Worm (Caenorhabditis elegans) whole organism, early embryonic: Measurements from ENCODE around the gene srh-218.

Experiments used
- B0310.2 ChIP-seq: sonication (generic microtip); optimal IDR thresholded peaks from 2 replicates; lab custom pipeline; 2016; ENCODE audit warnings: mild to moderate bottlenecking, missing genetic modification characterization, missing compliant biosample characterization
- F13C5.2 ChIP-seq: sonication (generic microtip); optimal IDR thresholded peaks from 2 replicates; lab custom pipeline; 2017; ENCODE audit warnings: mild to moderate bottlenecking, missing genetic modification characterization, inconsistent platforms, missing compliant biosample characterization
- aly-1 ChIP-seq: sonication (generic microtip); optimal IDR thresholded peaks from 2 replicates; lab custom pipeline; 2016; ENCODE audit warnings: missing genetic modification characterization, missing compliant biosample characterization
- ama-1 ChIP-seq: fragments of 150-350 bp; optimal IDR thresholded peaks from 2 replicates; lab custom pipeline; 2014
- ceh-13 ChIP-seq: fragments of 200-800 bp; sonication (Bioruptor generic); optimal IDR thresholded peaks from 2 replicates; lab custom pipeline; 2018; ENCODE audit warnings: mild to moderate bottlenecking, missing genetic modification characterization, missing compliant biosample characterization
- ceh-36 ChIP-seq: sonication (generic microtip); optimal IDR thresholded peaks from 2 replicates; lab custom pipeline; 2016; ENCODE audit warnings: missing genetic modification characterization, inconsistent platforms, missing compliant biosample characterization
- ets-7 ChIP-seq: sonication (generic microtip); optimal IDR thresholded peaks from 2 replicates; lab custom pipeline; 2016; ENCODE audit warnings: missing genotype, missing genetic modification characterization, missing compliant biosample characterization
- flt-1 ChIP-seq: fragments of 200-800 bp; sonication (Bioruptor generic); IDR thresholded peaks from 2 replicates; pipeline ENCODE4 v1.3.6; 2022; ENCODE audit warnings: missing genetic modification characterization, missing compliant biosample characterization
- hmbx-1 ChIP-seq: sonication (generic microtip); optimal IDR thresholded peaks from 2 replicates; lab custom pipeline; 2016; ENCODE audit warnings: mild to moderate bottlenecking, missing genetic modification characterization, missing compliant biosample characterization
- hmg-4 ChIP-seq: fragments of 200-800 bp; sonication (Bioruptor generic); optimal IDR thresholded peaks from 2 replicates; lab custom pipeline; 2018; ENCODE audit warnings: mild to moderate bottlenecking, missing genetic modification characterization, missing compliant biosample characterization
- hnd-1 ChIP-seq: sonication (generic microtip); optimal IDR thresholded peaks from 2 replicates; lab custom pipeline; 2016; ENCODE audit warnings: missing genetic modification characterization, missing compliant biosample characterization
- pes-1 ChIP-seq: fragments of 200-800 bp; sonication (Bioruptor generic); IDR thresholded peaks from 2 replicates; pipeline ENCODE4 v1.3.6; 2022; ENCODE audit warnings: missing genetic modification reagents, missing genetic modification characterization, missing compliant biosample characterization
- scrt-1 ChIP-seq: fragments of 200-800 bp; sonication (Bioruptor generic); IDR thresholded peaks from 2 replicates; pipeline ENCODE4 v1.3.6; 2022; ENCODE audit warnings: missing genetic modification characterization, missing compliant biosample characterization
- sea-1 ChIP-seq: fragments of 200-800 bp; sonication (Bioruptor generic); conservative IDR thresholded peaks from 2 replicates; pipeline ENCODE4 v1.3.6; 2022; ENCODE audit warnings: missing genetic modification characterization, missing compliant biosample characterization
- tbx-11 ChIP-seq: fragments of 200-800 bp; sonication (Bioruptor generic); IDR thresholded peaks from 2 replicates; pipeline ENCODE4 v1.3.6; 2022; ENCODE audit warnings: missing genetic modification characterization, missing compliant biosample characterization
- tbx-37 ChIP-seq: fragments of 200-800 bp; sonication (Bioruptor generic); conservative IDR thresholded peaks from 2 replicates; pipeline ENCODE4 v1.3.6; 2022; ENCODE audit warnings: missing genetic modification reagents, missing genetic modification characterization, missing compliant biosample characterization
- tra-4 ChIP-seq: sonication (generic microtip); optimal IDR thresholded peaks from 2 replicates; lab custom pipeline; 2017; ENCODE audit warnings: missing genetic modification characterization, missing compliant biosample characterization

Gene srh-218

DNA sequence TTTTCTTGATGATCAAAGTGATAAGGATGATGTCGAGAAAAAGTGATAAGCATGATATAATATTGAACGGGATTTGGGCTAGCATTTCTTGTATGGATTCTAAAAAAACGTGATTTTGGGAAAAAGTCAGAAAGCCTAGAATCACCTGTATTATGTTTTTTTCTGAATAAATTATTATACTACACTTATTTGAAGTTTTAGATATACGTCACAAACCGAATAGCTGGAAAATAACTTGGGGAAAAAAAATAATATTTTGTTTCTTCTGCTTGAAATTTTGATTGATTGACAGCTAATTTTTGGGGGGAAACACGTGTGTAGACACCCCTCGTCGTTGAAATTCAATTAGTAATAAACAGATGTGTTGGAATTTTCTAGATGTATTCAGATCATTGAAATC lies 1.3 kb upstream of the srh-218 start, which contains the start of gene str-264:
Gene str-264, minus strand, starts transcription at position 101 of the 400 bp plus-strand sequence.
- TF ChIP-seq B0310.2, result no peak
- TF ChIP-seq F13C5.2 (tag; lab: Kevin White, UChicago), result no peak
- no peak for TF ChIP-seq tra-4 (tag; lab: Kevin White, UChicago)
- TF ChIP-seq hmbx-1 (tag; lab: Kevin White, UChicago), result no peak
- no peak for TF ChIP-seq pes-1 (GFP tag; lab: Robert Waterston, UW)
- no peak for TF ChIP-seq ama-1
- no peak for TF ChIP-seq flt-1 (GFP tag; lab: Robert Waterston, UW)
- TF ChIP-seq hnd-1 (tag; lab: Kevin White, UChicago), result no peak
- TF ChIP-seq hmg-4 (GFP tag; lab: Kevin White, UChicago), result no peak
- TF ChIP-seq aly-1, result no peak
- TF ChIP-seq tbx-11 (GFP tag; lab: Robert Waterston, UW), result no peak
- no peak for TF ChIP-seq scrt-1 (GFP tag; lab: Robert Waterston, UW)
- no peak for TF ChIP-seq sea-1
- no peak for TF ChIP-seq ceh-36 (tag; lab: Kevin White, UChicago)
- no peak for TF ChIP-seq ceh-13
- TF ChIP-seq tbx-37, result no peak
- no peak for TF ChIP-seq ets-7

DNA sequence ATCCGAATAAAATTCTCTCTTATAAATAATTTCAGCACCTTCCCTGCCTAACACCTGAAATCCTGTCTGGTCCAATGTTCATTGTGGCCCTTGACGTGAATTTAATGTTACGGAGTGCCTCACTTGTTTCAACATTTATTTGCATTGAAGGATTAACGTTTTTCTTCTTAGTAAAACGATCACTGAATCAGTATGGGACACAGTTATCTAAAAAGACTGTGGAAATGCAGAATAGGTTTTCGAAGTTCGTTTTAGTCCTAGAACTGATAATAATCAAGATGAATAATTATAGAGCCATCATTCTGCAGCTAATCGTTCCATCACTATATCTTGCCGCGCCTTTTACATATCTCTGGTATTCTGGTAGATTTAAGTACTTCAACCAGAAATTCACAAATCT lies 1.4 kb downstream of the srh-218 start, which contains the start of gene srh-219:
Gene srh-219, plus strand, starts transcription at position 301 of the 400 bp plus-strand sequence.
- TF ChIP-seq hmbx-1 (tag; lab: Kevin White, UChicago) (no peak), tra-4 (tag; lab: Kevin White, UChicago) (no peak), hnd-1 (tag; lab: Kevin White, UChicago) (no peak), F13C5.2 (tag; lab: Kevin White, UChicago) (no peak), sea-1 (no peak), ets-7 (no peak), B0310.2 (no peak), ceh-36 (tag; lab: Kevin White, UChicago) (no peak), ceh-13 (no peak), tbx-11 (GFP tag; lab: Robert Waterston, UW) (no peak), hmg-4 (GFP tag; lab: Kevin White, UChicago) (no peak), scrt-1 (GFP tag; lab: Robert Waterston, UW) (no peak), tbx-37 (no peak), flt-1 (GFP tag; lab: Robert Waterston, UW) (no peak), ama-1 (no peak)

DNA sequence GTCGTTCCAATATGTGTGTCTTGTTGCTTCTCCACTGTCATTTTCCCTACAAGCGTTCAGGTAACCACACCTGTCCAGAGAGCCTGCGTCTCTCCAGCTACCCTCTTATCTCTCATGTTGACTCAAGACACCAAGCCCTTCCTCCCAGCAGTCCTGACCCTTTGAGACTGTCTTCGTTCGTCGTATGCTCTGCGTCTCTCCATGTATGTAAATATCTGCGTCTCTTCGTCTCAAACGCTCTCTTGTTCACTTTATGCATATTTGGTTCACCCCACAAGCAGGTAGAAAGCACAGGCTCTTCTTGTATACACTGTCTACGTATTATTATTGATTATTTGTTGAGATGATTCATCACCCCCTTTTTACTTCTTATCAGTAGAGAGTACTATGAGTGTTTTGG lies 4.0 kb downstream of the srh-218 start:
- TF ChIP-seq ama-1 (no peak), tbx-37 (no peak), tbx-11 (GFP tag; lab: Robert Waterston, UW) (no peak), sea-1 (no peak), hmbx-1 (tag; lab: Kevin White, UChicago) (no peak), ceh-13 (no peak), tra-4 (tag; lab: Kevin White, UChicago) (no peak), B0310.2 (no peak), flt-1 (GFP tag; lab: Robert Waterston, UW) (no peak), ceh-36 (tag; lab: Kevin White, UChicago) (no peak), hmg-4 (GFP tag; lab: Kevin White, UChicago) (no peak), aly-1 (no peak)

DNA sequence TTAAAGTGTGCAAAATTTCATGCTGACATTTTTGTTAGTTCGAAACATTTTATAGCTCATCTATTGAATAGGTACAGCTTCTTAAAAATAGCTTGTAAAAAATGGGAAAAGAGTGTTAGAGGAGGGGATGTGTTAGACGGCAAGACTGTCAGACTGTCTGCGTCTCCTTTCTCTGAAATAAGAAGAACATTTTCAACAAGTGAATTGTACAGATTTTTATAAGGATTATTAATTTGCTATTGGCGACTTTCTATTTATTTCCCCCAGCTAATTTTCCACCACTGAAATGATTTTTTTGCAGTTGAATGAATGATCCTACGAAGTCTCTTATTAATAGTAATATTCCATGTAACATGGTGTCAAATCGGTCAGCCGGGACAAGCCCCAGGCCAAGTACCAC lies 4.7 kb downstream of the srh-218 start, which contains the start of gene C06B8.7:
Gene C06B8.7, plus strand, starts transcription at position 301 of the 400 bp plus-strand sequence.
- TF ChIP-seq tbx-11 (GFP tag; lab: Robert Waterston, UW), result no peak
- TF ChIP-seq hnd-1 (tag; lab: Kevin White, UChicago), result no peak
- TF ChIP-seq flt-1 (GFP tag; lab: Robert Waterston, UW), result no peak
- no peak for TF ChIP-seq F13C5.2 (tag; lab: Kevin White, UChicago)
- no peak for TF ChIP-seq B0310.2
- no peak for TF ChIP-seq sea-1
- TF ChIP-seq tbx-37, result no peak
- no peak for TF ChIP-seq tra-4 (tag; lab: Kevin White, UChicago)
- TF ChIP-seq ets-7, result no peak
- TF ChIP-seq ama-1, result no peak
- TF ChIP-seq scrt-1 (GFP tag; lab: Robert Waterston, UW), result no peak
- no peak for TF ChIP-seq hmg-4 (GFP tag; lab: Kevin White, UChicago)
- TF ChIP-seq aly-1, result no peak
- TF ChIP-seq ceh-13, result no peak

ce11 chrV:15499099-15499498 lies 5.3 kb downstream of the srh-218 start:
- TF ChIP-seq ceh-13 (no peak), hmg-4 (GFP tag; lab: Kevin White, UChicago) (no peak)

DNA sequence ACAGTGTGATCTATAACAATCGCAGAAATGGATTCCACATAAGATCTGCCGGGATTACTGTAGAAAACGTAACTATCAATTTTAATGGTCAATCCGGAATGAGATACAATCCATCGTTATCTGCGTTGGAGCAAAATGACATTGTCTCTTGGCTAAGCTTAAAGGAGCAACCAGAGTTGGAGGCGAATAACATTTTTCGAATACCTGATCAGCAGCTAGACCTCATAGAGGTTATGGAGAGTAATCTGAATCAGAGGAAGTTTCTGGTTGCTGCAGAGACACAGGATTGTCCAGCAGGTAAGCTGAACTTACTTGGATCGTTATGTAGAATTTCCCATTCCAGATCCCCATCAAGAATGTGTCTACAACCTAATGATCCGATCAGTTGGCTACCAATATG lies 9.8 kb downstream of the srh-218 start:
- TF ChIP-seq sea-1, result no peak
- TF ChIP-seq flt-1 (GFP tag; lab: Robert Waterston, UW), result no peak
- no peak for TF ChIP-seq pes-1 (GFP tag; lab: Robert Waterston, UW)
- no peak for TF ChIP-seq tra-4 (tag; lab: Kevin White, UChicago)
- TF ChIP-seq aly-1, result no peak
- TF ChIP-seq hmg-4 (GFP tag; lab: Kevin White, UChicago), result no peak
- TF ChIP-seq hnd-1 (tag; lab: Kevin White, UChicago), result no peak
- TF ChIP-seq hmbx-1 (tag; lab: Kevin White, UChicago), result no peak
- TF ChIP-seq B0310.2, result no peak
- no peak for TF ChIP-seq ceh-36 (tag; lab: Kevin White, UChicago)
- no peak for TF ChIP-seq F13C5.2 (tag; lab: Kevin White, UChicago)
- TF ChIP-seq ceh-13, result no peak
- no peak for TF ChIP-seq tbx-11 (GFP tag; lab: Robert Waterston, UW)
- no peak for TF ChIP-seq scrt-1 (GFP tag; lab: Robert Waterston, UW)

DNA sequence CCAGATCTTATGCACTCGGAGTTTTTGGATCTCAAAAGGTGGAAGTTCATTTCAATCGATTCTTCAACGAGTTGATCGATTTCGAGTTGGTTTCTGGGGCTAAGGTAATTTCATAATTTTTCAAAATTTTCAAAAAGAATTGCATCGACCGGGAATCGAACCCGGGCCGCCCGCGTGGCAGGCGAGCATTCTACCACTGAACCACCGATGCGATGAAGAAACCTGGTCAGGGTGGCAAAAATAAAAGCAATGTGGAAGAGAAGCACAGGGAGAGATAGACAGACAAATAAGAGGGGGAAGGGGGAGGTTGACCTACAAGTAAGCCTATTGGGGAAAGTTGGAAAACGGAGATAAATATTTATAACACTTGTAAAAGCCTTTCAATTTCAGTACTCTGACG lies 11.3 kb downstream of the srh-218 start:
- TF ChIP-seq F13C5.2 (tag; lab: Kevin White, UChicago), result peak; percentile 44
- peak; percentile 40 for TF ChIP-seq ceh-13
- no peak for TF ChIP-seq ama-1
- peak; percentile 74; the same call in 1 of the 2 replicates for TF ChIP-seq tbx-11 (GFP tag; lab: Robert Waterston, UW)
- peak; percentile 41 for TF ChIP-seq aly-1
- no peak for TF ChIP-seq ets-7
- peak; percentile 78 for TF ChIP-seq flt-1 (GFP tag; lab: Robert Waterston, UW)
- TF ChIP-seq pes-1 (GFP tag; lab: Robert Waterston, UW), result no peak; the same call in 1 of the 2 replicates
- TF ChIP-seq hmg-4 (GFP tag; lab: Kevin White, UChicago), result no peak
- TF ChIP-seq ceh-36 (tag; lab: Kevin White, UChicago), result peak; percentile 45
- peak; percentile 81 for TF ChIP-seq sea-1
- no peak for TF ChIP-seq hnd-1 (tag; lab: Kevin White, UChicago)
- peak; percentile 42 for TF ChIP-seq B0310.2
- TF ChIP-seq scrt-1 (GFP tag; lab: Robert Waterston, UW), result peak; percentile 65; the same call in 1 of the 2 replicates
- TF ChIP-seq hmbx-1 (tag; lab: Kevin White, UChicago), result no peak
- no peak for TF ChIP-seq tra-4 (tag; lab: Kevin White, UChicago)
- TF ChIP-seq tbx-37, result 0 out of 2 replicates have a peak, but pooled peaks have one; percentile 34
